Fruit fly (Drosophila melanogaster) whole organism, embryonic: ENCODE measurements around the gene CG15362.

Experiments
- Ada2b ChIP-seq: fragments of 200-800 bp; sonication (Bioruptor generic); IDR thresholded peaks from 2 replicates; pipeline ENCODE4 v1.3.6; 2022; ENCODE audit warnings: missing biosample characterization, missing genetic modification characterization
- Aef1 ChIP-seq: fragments of 200-800 bp; sonication (Bioruptor generic); IDR thresholded peaks from 3 replicates; pipeline ENCODE4 v1.3.6; 2022; ENCODE audit warnings: missing biosample characterization, missing genetic modification characterization
- B-H2 ChIP-seq: fragments of 200-800 bp; sonication (Bioruptor generic); optimal IDR thresholded peaks from 2 replicates; lab custom pipeline; 2018; ENCODE audit warnings: missing biosample characterization, mild to moderate bottlenecking, missing genetic modification characterization
- BEAF-32 ChIP-seq: fragments of 200-800 bp; sonication (Bioruptor generic); optimal IDR thresholded peaks from 3 replicates; lab custom pipeline; 2017; ENCODE audit warnings: missing biosample characterization, missing genetic modification characterization, mild to moderate bottlenecking, moderate library complexity, missing genetic modification reagents
- CG10366 ChIP-seq: fragments of 200-800 bp; sonication (Bioruptor generic); IDR thresholded peaks from 2 replicates; pipeline ENCODE4 v1.3.6; 2022; ENCODE audit warnings: missing biosample characterization, missing genetic modification characterization
- CG10654 ChIP-seq: fragments of 200-800 bp; sonication (Bioruptor generic); optimal IDR thresholded peaks from 2 replicates; lab custom pipeline; 2016; ENCODE audit warnings: missing biosample characterization, missing genetic modification characterization
- CG11093 ChIP-seq: fragments of 200-800 bp; sonication (Bioruptor generic); IDR thresholded peaks from 3 replicates; pipeline ENCODE4 v1.3.6; 2022; ENCODE audit warnings: missing biosample characterization, missing genetic modification characterization
- CG11696 ChIP-seq: fragments of 200-800 bp; sonication (Bioruptor generic); IDR thresholded peaks from 2 replicates; pipeline ENCODE4 v1.3.6; 2022; ENCODE audit warnings: missing biosample characterization, missing genetic modification characterization
- CG12659 ChIP-seq: fragments of 200-800 bp; sonication (Bioruptor generic); optimal IDR thresholded peaks from 3 replicates; lab custom pipeline; 2017; ENCODE audit warnings: mild to moderate bottlenecking, missing biosample characterization, missing genetic modification reagents, missing genetic modification characterization
- CG12744 ChIP-seq: fragments of 200-800 bp; sonication (Bioruptor generic); optimal IDR thresholded peaks from 2 replicates; lab custom pipeline; 2016; ENCODE audit warnings: missing biosample characterization, missing genetic modification characterization
- CG13287 ChIP-seq: fragments of 200-800 bp; sonication (Bioruptor generic); IDR thresholded peaks from 2 replicates; pipeline ENCODE4 v1.3.6; 2022; ENCODE audit warnings: missing biosample characterization, missing genetic modification characterization; ENCODE audit not compliant: partially characterized antibody
- CG14710 ChIP-seq: fragments of 200-800 bp; sonication (Bioruptor generic); optimal IDR thresholded peaks from 3 replicates; lab custom pipeline; 2019; ENCODE audit warnings: missing biosample characterization, mild to moderate bottlenecking, missing genetic modification characterization, moderate library complexity
- CG1603 ChIP-seq: fragments of 200-800 bp; sonication (Bioruptor generic); optimal IDR thresholded peaks from 2 replicates; lab custom pipeline; 2019; ENCODE audit warnings: missing biosample characterization, mild to moderate bottlenecking, missing genetic modification characterization, moderate library complexity
- CG16779 ChIP-seq: fragments of 200-800 bp; sonication (Bioruptor generic); IDR thresholded peaks from 2 replicates; pipeline ENCODE4 v1.3.6; 2022; ENCODE audit warnings: missing biosample characterization, missing genetic modification characterization
- CG17328 ChIP-seq: fragments of 200-800 bp; sonication (Bioruptor generic); IDR thresholded peaks from 2 replicates; pipeline ENCODE4 v1.3.6; 2022; ENCODE audit warnings: missing biosample characterization, missing genetic modification characterization
- CG2120 ChIP-seq: fragments of 200-800 bp; sonication (Bioruptor generic); optimal IDR thresholded peaks from 3 replicates; lab custom pipeline; 2016; ENCODE audit warnings: missing biosample characterization, missing genetic modification characterization
- CG2202 ChIP-seq: fragments of 200-800 bp; sonication (Bioruptor generic); optimal IDR thresholded peaks from 2 replicates; lab custom pipeline; 2018; ENCODE audit warnings: missing biosample characterization, mild to moderate bottlenecking, missing genetic modification characterization
- CG31224 ChIP-seq: fragments of 200-800 bp; sonication (Bioruptor generic); IDR thresholded peaks from 2 replicates; pipeline ENCODE4 v1.3.6; 2022; ENCODE audit warnings: missing biosample characterization, missing genetic modification characterization
- CG31441 ChIP-seq: fragments of 200-800 bp; sonication (Bioruptor generic); IDR thresholded peaks from 2 replicates; pipeline ENCODE4 v1.3.6; 2022; ENCODE audit warnings: missing biosample characterization, missing genetic modification characterization
- CG3163 ChIP-seq: fragments of 200-800 bp; sonication (Bioruptor generic); optimal IDR thresholded peaks from 3 replicates; lab custom pipeline; 2016; ENCODE audit warnings: missing biosample characterization, missing genetic modification characterization
- CG33557 ChIP-seq: fragments of 200-800 bp; sonication (Bioruptor generic); optimal IDR thresholded peaks from 2 replicates; lab custom pipeline; 2019; ENCODE audit warnings: missing biosample characterization, mild to moderate bottlenecking, missing genetic modification characterization, moderate library complexity
- CG8944 ChIP-seq: fragments of 200-800 bp; sonication (Bioruptor generic); optimal IDR thresholded peaks from 3 replicates; lab custom pipeline; 2016; ENCODE audit warnings: missing biosample characterization, missing genetic modification characterization
- CG9932 ChIP-seq: fragments of 200-800 bp; sonication (Bioruptor generic); IDR thresholded peaks from 2 replicates; pipeline ENCODE4 v1.3.6; 2022; ENCODE audit warnings: missing biosample characterization, missing genetic modification characterization
- Dll ChIP-seq: fragments of 200-800 bp; sonication (Bioruptor generic); IDR thresholded peaks from 4 replicates; pipeline ENCODE4 v1.3.6; 2022; ENCODE audit warnings: missing biosample characterization, missing genetic modification characterization; ENCODE audit not compliant: partially characterized antibody
- HLH3B ChIP-seq: fragments of 200-800 bp; sonication (Bioruptor generic); IDR thresholded peaks from 2 replicates; pipeline ENCODE4 v1.3.6; 2022; ENCODE audit warnings: missing biosample characterization, missing genetic modification characterization
- Hr3 ChIP-seq: fragments of 200-800 bp; sonication (Bioruptor generic); optimal IDR thresholded peaks from 3 replicates; lab custom pipeline; 2016; ENCODE audit warnings: missing biosample characterization, missing genetic modification characterization
- MBD-R2 ChIP-seq: fragments of 200-800 bp; sonication (Bioruptor generic); IDR thresholded peaks from 2 replicates; pipeline ENCODE4 v1.3.6; 2022; ENCODE audit warnings: missing biosample characterization, missing genetic modification characterization
- Med ChIP-seq: fragments of 200-800 bp; sonication (Bioruptor generic); peaks from one replicate; lab custom pipeline; 2016; ENCODE audit warnings: missing biosample characterization, missing genetic modification characterization, mild to moderate bottlenecking, inconsistent platforms, moderate library complexity
- Nf-YA ChIP-seq: fragments of 200-800 bp; sonication (Bioruptor generic); IDR thresholded peaks from 2 replicates; pipeline ENCODE4 v1.3.6; 2022; ENCODE audit warnings: missing biosample characterization, missing genetic modification characterization
- Rfx ChIP-seq: fragments of 200-800 bp; sonication (Bioruptor generic); IDR thresholded peaks from 2 replicates; pipeline ENCODE4 v1.3.6; 2022; ENCODE audit warnings: missing biosample characterization, missing genetic modification characterization
- Sox102F ChIP-seq: fragments of 200-800 bp; sonication (Bioruptor generic); optimal IDR thresholded peaks from 2 replicates; lab custom pipeline; 2018; ENCODE audit warnings: missing biosample characterization, mild to moderate bottlenecking, missing genetic modification characterization, moderate library complexity
- Spps ChIP-seq: fragments of 200-800 bp; sonication (Bioruptor generic); optimal IDR thresholded peaks from 2 replicates; lab custom pipeline; 2018; ENCODE audit warnings: missing biosample characterization, mild to moderate bottlenecking, missing genetic modification characterization
- Usf ChIP-seq: fragments of 200-800 bp; sonication (Bioruptor generic); optimal IDR thresholded peaks from 2 replicates; lab custom pipeline; 2017; ENCODE audit warnings: missing genotype, missing biosample characterization, missing genetic modification characterization
- gcm ChIP-seq: fragments of 200-800 bp; sonication (Bioruptor generic); optimal IDR thresholded peaks from 2 replicates; lab custom pipeline; 2019; ENCODE audit warnings: missing biosample characterization, mild to moderate bottlenecking, missing genetic modification characterization, moderate library complexity
- gfzf ChIP-seq: fragments of 200-800 bp; sonication (Bioruptor generic); optimal IDR thresholded peaks from 2 replicates; lab custom pipeline; 2016; ENCODE audit warnings: missing biosample characterization, mild to moderate bottlenecking, missing genetic modification characterization, moderate library complexity
- gsb ChIP-seq: fragments of 200-800 bp; sonication (Bioruptor generic); IDR thresholded peaks from 2 replicates; pipeline ENCODE4 v1.3.6; 2022; ENCODE audit warnings: missing biosample characterization, missing genetic modification characterization
- her ChIP-seq: fragments of 200-800 bp; sonication (Bioruptor generic); optimal IDR thresholded peaks from 2 replicates; lab custom pipeline; 2016; ENCODE audit warnings: missing biosample characterization, missing genetic modification characterization
- kah ChIP-seq: fragments of 200-800 bp; sonication (Bioruptor generic); optimal IDR thresholded peaks from 2 replicates; lab custom pipeline; 2018; ENCODE audit warnings: missing biosample characterization, mild to moderate bottlenecking, missing genetic modification characterization
- mam ChIP-seq: fragments of 200-800 bp; sonication (Bioruptor generic); optimal IDR thresholded peaks from 3 replicates; lab custom pipeline; 2016; ENCODE audit warnings: missing biosample characterization, missing genetic modification characterization
- mirr ChIP-seq: fragments of 200-800 bp; sonication (Bioruptor generic); optimal IDR thresholded peaks from 3 replicates; lab custom pipeline; 2018; ENCODE audit warnings: missing biosample characterization, mild to moderate bottlenecking, missing genetic modification characterization
- pb ChIP-seq: fragments of 200-800 bp; sonication (Bioruptor generic); optimal IDR thresholded peaks from 3 replicates; lab custom pipeline; 2016; ENCODE audit warnings: missing biosample characterization, missing genetic modification characterization
- pho ChIP-seq: fragments of 200-800 bp; sonication (Bioruptor generic); optimal IDR thresholded peaks from 2 replicates; lab custom pipeline; 2016; ENCODE audit warnings: missing biosample characterization, missing genetic modification characterization
- psq ChIP-seq: fragments of 200-800 bp; sonication (Bioruptor generic); optimal IDR thresholded peaks from 2 replicates; lab custom pipeline; 2017; ENCODE audit warnings: missing biosample characterization, missing genetic modification characterization
- ranshi ChIP-seq: fragments of 200-800 bp; sonication (Bioruptor generic); IDR thresholded peaks from 2 replicates; pipeline ENCODE4 v1.3.6; 2022; ENCODE audit warnings: missing biosample characterization, missing genetic modification characterization
- ro ChIP-seq: fragments of 200-800 bp; sonication (Bioruptor generic); IDR thresholded peaks from 2 replicates; pipeline ENCODE4 v1.3.6; 2022; ENCODE audit warnings: missing biosample characterization, missing genetic modification characterization
- row ChIP-seq: fragments of 200-800 bp; sonication (Bioruptor generic); IDR thresholded peaks from 3 replicates; pipeline ENCODE4 v1.3.6; 2022; ENCODE audit warnings: missing biosample characterization, missing genetic modification characterization
- sc ChIP-seq, 3 experiments: fragments of >200 bp in 2 of 3; fragments of 200-800 bp in 1 of 3; sonication (Bioruptor generic) in 1 of 3; optimal IDR thresholded peaks; 2 replicates in 2 of 3; 3 replicates in 1 of 3; lab custom pipeline; 2017; ENCODE audit warnings: mild to moderate bottlenecking in 1 of 3, missing biosample characterization in 1 of 3, missing genetic modification characterization in 1 of 3, missing genetic modification reagents in 1 of 3
- sd ChIP-seq: fragments of 200-800 bp; sonication (Bioruptor generic); optimal IDR thresholded peaks from 3 replicates; lab custom pipeline; 2018; ENCODE audit warnings: missing biosample characterization, mild to moderate bottlenecking, missing genetic modification characterization, moderate library complexity
- tna ChIP-seq: fragments of 200-800 bp; sonication (Bioruptor generic); IDR thresholded peaks from 2 replicates; pipeline ENCODE4 v1.3.6; 2022; ENCODE audit warnings: missing biosample characterization, missing genetic modification characterization; ENCODE audit not compliant: partially characterized antibody
- zf30C ChIP-seq: fragments of 200-800 bp; sonication (Bioruptor generic); optimal IDR thresholded peaks from 3 replicates; lab custom pipeline; 2018; ENCODE audit warnings: missing biosample characterization, mild to moderate bottlenecking, missing genetic modification characterization

Gene CG15362

dm6 chr2L:1980708-1981339 is at the start of gene CG15362, which contains the start of gene CG15356 (continued):
- TF ChIP-seq CG33557 (peak; percentile 18), zf30C (GFP tag; lab: Kevin White, UChicago) (no peak), mirr (GFP tag; lab: Kevin White, UChicago) (no peak), CG11696 (GFP tag; lab: Robert Waterston, UW) (no peak), CG8944 (GFP tag; lab: Kevin White, UChicago) (no peak), gsb (no peak), pho (no peak), Nf-YA (no peak), CG2120 (peak; percentile 51), her (GFP tag; lab: Kevin White, UChicago) (no peak), B-H2 (GFP tag; lab: Kevin White, UChicago) (no peak), CG31224 (GFP tag; lab: Robert Waterston, UW) (no peak), CG10654 (no peak), CG14710 (tag; lab: Kevin White, UChicago) (peak; percentile 63), CG12744 (GFP tag; lab: Kevin White, UChicago) (no peak), CG17328 (no peak), gcm (GFP tag; lab: Kevin White, UChicago) (no peak), Ada2b (GFP tag; lab: Robert Waterston, UW) (no peak), sd (tag; lab: Kevin White, UChicago) (no peak), Usf (GFP tag; lab: Kevin White, UChicago) (no peak), row (peak; percentile 78), CG31441 (GFP tag; lab: Robert Waterston, UW) (no peak), CG1603 (tag; lab: Kevin White, UChicago) (peak; percentile 71), Med (GFP tag; lab: Kevin White, UChicago) (peak; percentile 85), kah (GFP tag; lab: Kevin White, UChicago) (peak; percentile 53), mam (peak; percentile 15), BEAF-32 (GFP tag; lab: Kevin White, UChicago) (peak; percentile 98), CG10366 (GFP tag; lab: Robert Waterston, UW) (peak; percentile 28; the same call in 1 of the 2 replicates), psq (no peak), ro (GFP tag; lab: Robert Waterston, UW) (no peak), pb (no peak), ranshi (no peak), Sox102F (GFP tag; lab: Kevin White, UChicago) (no peak), CG12659 (peak; percentile 83), HLH3B (GFP tag; lab: Robert Waterston, UW) (no peak), CG13287 (GFP tag; lab: Robert Waterston, UW) (peak; percentile 99), CG16779 (GFP tag; lab: Robert Waterston, UW) (no peak), gfzf (GFP tag; lab: Kevin White, UChicago) (peak; percentile 52), MBD-R2 (peak; percentile 84), CG2202 (tag; lab: Kevin White, UChicago) (no peak), Hr3 (peak; percentile 39), sc (optimal IDR thresholded peaks at IDR 0.05; lab: Kevin White, UChicago) (no peak), sc (GFP tag; optimal IDR thresholded peaks at IDR 0.05; lab: Kevin White, UChicago) (no peak), CG11093 (no peak), CG3163 (GFP tag; lab: Kevin White, UChicago) (no peak), tna (GFP tag; lab: Robert Waterston, UW) (peak; percentile 98), Rfx (GFP tag; lab: Robert Waterston, UW) (peak; percentile 78), Aef1 (GFP tag; lab: Robert Waterston, UW) (peak; percentile 29; the same call in 1 of the 3 replicates), CG9932 (peak; percentile 82), Dll (GFP tag; lab: Robert Waterston, UW) (peak; percentile 98), Spps (tag; lab: Kevin White, UChicago) (no peak)
